Fruit fly (Drosophila melanogaster): ENCODE results near the gene CG15892.
A peak's percentile ranks its signal among the peaks of the same experiment; 100 is the strongest.

CG15892 gene

dm6 chrX:6308852-6309251 lies 14.7 kb upstream of the CG15892 start, which contains the start of gene CG15894 (continued):
- peak; percentile 15 for TF ChIP-seq pdm3 (GFP tag; optimal IDR thresholded peaks at IDR 0.05)
- no peak for TF ChIP-seq CG6854 (GFP tag; optimal IDR thresholded peaks at IDR 0.05)
- peak; percentile 21 for TF ChIP-seq esn (GFP tag; optimal IDR thresholded peaks at IDR 0.05)
- TF ChIP-seq Gug (GFP tag; IDR thresholded peaks at IDR 0.05): no peak
- no peak for TF ChIP-seq CG8632 (GFP tag; optimal IDR thresholded peaks at IDR 0.05)
- no peak for TF ChIP-seq Blimp-1 (GFP tag; optimal IDR thresholded peaks at IDR 0.05)
- TF ChIP-seq dsx (GFP tag; optimal IDR thresholded peaks at IDR 0.05; ENCODE audit: poor library complexity, severe bottlenecking): no peak
- TF ChIP-seq CG32006 (GFP tag; optimal IDR thresholded peaks at IDR 0.05): peak; percentile 32
- TF ChIP-seq CG3919 (GFP tag; optimal IDR thresholded peaks at IDR 0.05): peak; percentile 22
- TF ChIP-seq CG9139 (GFP tag; optimal IDR thresholded peaks at IDR 0.05): no peak
- no peak for TF ChIP-seq cyc (GFP tag; optimal IDR thresholded peaks at IDR 0.05)
- no peak for TF ChIP-seq CG16779 (tag; optimal IDR thresholded peaks at IDR 0.05)
- no peak for TF ChIP-seq CG31627 (GFP tag; optimal IDR thresholded peaks at IDR 0.05)
- TF ChIP-seq OdsH (GFP tag; optimal IDR thresholded peaks at IDR 0.05): no peak
- TF ChIP-seq CG4318 (GFP tag; optimal IDR thresholded peaks at IDR 0.05): no peak
- no peak for TF ChIP-seq Eip93F (GFP tag; optimal IDR thresholded peaks at IDR 0.05)
- no peak for TF ChIP-seq CG6792 (GFP tag; optimal IDR thresholded peaks at IDR 0.05)
- peak; percentile 3 for TF ChIP-seq Hr39 (GFP tag; optimal IDR thresholded peaks at IDR 0.05)
- TF ChIP-seq Hr4 (GFP tag; optimal IDR thresholded peaks at IDR 0.05): peak; percentile 0
- TF ChIP-seq fd59A (GFP tag; optimal IDR thresholded peaks at IDR 0.05): no peak
- 0 out of 3 replicates have a peak, but pooled peaks have one; percentile 44 for TF ChIP-seq CG6163 (GFP tag; IDR thresholded peaks at IDR 0.05)
- TF ChIP-seq CG10669 (GFP tag; optimal IDR thresholded peaks at IDR 0.05): no peak
- TF ChIP-seq Eip78C (GFP tag): peak; percentile 73

dm6 chrX:6305317-6305716 lies 11.2 kb upstream of the CG15892 start:
- no peak for TF ChIP-seq CG6854 (GFP tag; optimal IDR thresholded peaks at IDR 0.05)
- TF ChIP-seq net (GFP tag; optimal IDR thresholded peaks at IDR 0.05): peak; percentile 36
- TF ChIP-seq Smox (GFP tag; optimal IDR thresholded peaks at IDR 0.05): peak; percentile 41
- peak; percentile 37 for TF ChIP-seq CG32006 (GFP tag; optimal IDR thresholded peaks at IDR 0.05)
- TF ChIP-seq pdm3 (GFP tag; optimal IDR thresholded peaks at IDR 0.05): peak; percentile 49
- peak; percentile 13 for TF ChIP-seq Ets21C (GFP tag; optimal IDR thresholded peaks at IDR 0.05)
- peak; percentile 25 for TF ChIP-seq CG10631 (GFP tag; optimal IDR thresholded peaks at IDR 0.05)
- no peak for TF ChIP-seq CG11762 (GFP tag; optimal IDR thresholded peaks at IDR 0.05; ENCODE audit: insufficient read depth)
- TF ChIP-seq Sox14 (GFP tag; optimal IDR thresholded peaks at IDR 0.05): peak; percentile 12
- peak in 1 of 2 experiments; percentile 8 for TF ChIP-seq salr (GFP tag; optimal IDR thresholded peaks at IDR 0.05)
- peak; percentile 25 for TF ChIP-seq lz (GFP tag; optimal IDR thresholded peaks at IDR 0.05)
- TF ChIP-seq CG8119 (GFP tag; IDR thresholded peaks at IDR 0.05): no peak
- TF ChIP-seq CG3032 (tag; optimal IDR thresholded peaks at IDR 0.05): no peak
- no peak for TF ChIP-seq spab (GFP tag; optimal IDR thresholded peaks at IDR 0.05)
- TF ChIP-seq ss (GFP tag; optimal IDR thresholded peaks at IDR 0.05): no peak
- peak; percentile 54 for TF ChIP-seq CG3919 (GFP tag; optimal IDR thresholded peaks at IDR 0.05)
- TF ChIP-seq Hr38 (GFP tag; optimal IDR thresholded peaks at IDR 0.05): no peak
- TF ChIP-seq CG4318 (GFP tag; optimal IDR thresholded peaks at IDR 0.05): no peak
- peak; percentile 42 for TF ChIP-seq Eip75B (GFP tag; optimal IDR thresholded peaks at IDR 0.05)
- no peak for TF ChIP-seq Ets96B (tag; optimal IDR thresholded peaks at IDR 0.05)
- no peak for TF ChIP-seq CG16779 (tag; optimal IDR thresholded peaks at IDR 0.05)
- TF ChIP-seq CG9139 (GFP tag; optimal IDR thresholded peaks at IDR 0.05): no peak
- no peak for TF ChIP-seq CG10669 (GFP tag; optimal IDR thresholded peaks at IDR 0.05)
- TF ChIP-seq Eip93F (GFP tag; optimal IDR thresholded peaks at IDR 0.05): no peak
- TF ChIP-seq Lpt (GFP tag; optimal IDR thresholded peaks at IDR 0.05): peak; percentile 51
- TF ChIP-seq topi (GFP tag; optimal IDR thresholded peaks at IDR 0.05): peak; percentile 52
- peak; percentile 63 for TF ChIP-seq Met (GFP tag; optimal IDR thresholded peaks at IDR 0.05)
- peak; percentile 84 for TF ChIP-seq Eip78C (GFP tag)
- peak; percentile 52; the same call in 1 of the 2 replicates for TF ChIP-seq CG15336 (GFP tag; IDR thresholded peaks at IDR 0.05)
- TF ChIP-seq CG6276 (GFP tag; optimal IDR thresholded peaks at IDR 0.05): peak; percentile 9
- peak; percentile 26 for TF ChIP-seq acj6 (GFP tag; optimal IDR thresholded peaks at IDR 0.05)
- peak; percentile 54 for TF ChIP-seq OdsH (GFP tag; optimal IDR thresholded peaks at IDR 0.05)
- no peak for TF ChIP-seq CG11294 (GFP tag; IDR thresholded peaks at IDR 0.05)
- TF ChIP-seq CG6792 (GFP tag; optimal IDR thresholded peaks at IDR 0.05): peak; percentile 25
- peak; percentile 26 for TF ChIP-seq CG31627 (GFP tag; optimal IDR thresholded peaks at IDR 0.05)
- TF ChIP-seq Hr39 (GFP tag; optimal IDR thresholded peaks at IDR 0.05): peak; percentile 53
- TF ChIP-seq Sox102F (GFP tag; optimal IDR thresholded peaks at IDR 0.05): peak; percentile 22
- no peak for TF ChIP-seq fd85E (GFP tag; optimal IDR thresholded peaks at IDR 0.05)
- peak; percentile 3 for TF ChIP-seq CG11902 (GFP tag; optimal IDR thresholded peaks at IDR 0.05)
- peak; percentile 70 for TF ChIP-seq svp (GFP tag)
